Worm (Caenorhabditis elegans) whole organism, young adult: ENCODE results near the gene gcy-11.
A peak's percentile ranks its signal among the peaks of the same experiment; 100 is the strongest.

Experiments used
- B0336.3 ChIP-seq: fragments of 200-800 bp; sonication (Bioruptor generic); IDR thresholded peaks from 2 replicates; pipeline ENCODE4 v1.3.6; 2022; ENCODE audit warnings: missing genetic modification characterization, missing compliant biosample characterization
- F23B12.7 ChIP-seq: sonication (generic microtip); optimal IDR thresholded peaks from 2 replicates; lab custom pipeline; 2017; ENCODE audit warnings: missing genetic modification characterization, mild to moderate bottlenecking, missing compliant biosample characterization, antibody characterized with exemption, moderate library complexity; ENCODE audit not compliant: insufficient read depth
- K11D2.4 ChIP-seq: fragments of 200-800 bp; sonication (Bioruptor generic); IDR thresholded peaks from 2 replicates; pipeline ENCODE4 v1.3.6; 2022; ENCODE audit warnings: missing genetic modification reagents, missing genetic modification characterization, missing compliant biosample characterization
- K12H6.12 ChIP-seq: fragments of 200-800 bp; sonication (Bioruptor generic); optimal IDR thresholded peaks from 2 replicates; lab custom pipeline; 2018; ENCODE audit warnings: mild to moderate bottlenecking, missing genetic modification characterization, missing compliant biosample characterization
- ZK185.1 ChIP-seq: sonication (generic microtip); optimal IDR thresholded peaks from 2 replicates; lab custom pipeline; 2016; ENCODE audit warnings: mild to moderate bottlenecking, missing genetic modification characterization, missing compliant biosample characterization; ENCODE audit not compliant: poor library complexity, severe bottlenecking
- akir-1 ChIP-seq: fragments of 200-800 bp; sonication (Bioruptor generic); optimal IDR thresholded peaks from 2 replicates; lab custom pipeline; 2018; ENCODE audit warnings: mild to moderate bottlenecking, missing genetic modification characterization, moderate library complexity, missing compliant biosample characterization
- aptf-2 ChIP-seq: fragments of 200-800 bp; sonication (Bioruptor generic); conservative IDR thresholded peaks from 2 replicates; pipeline ENCODE4 v1.3.6; 2022; ENCODE audit warnings: missing genetic modification reagents, missing genetic modification characterization, missing compliant biosample characterization
- aptf-3 ChIP-seq: fragments of 200-800 bp; sonication (Bioruptor generic); IDR thresholded peaks from 2 replicates; pipeline ENCODE4 v1.3.6; 2022; ENCODE audit warnings: missing genetic modification characterization, missing compliant biosample characterization
- atf-7 ChIP-seq: sonication (generic microtip); optimal IDR thresholded peaks from 2 replicates; lab custom pipeline; 2017; ENCODE audit warnings: mild to moderate bottlenecking, missing genetic modification characterization, missing compliant biosample characterization
- attf-3 ChIP-seq: fragments of 200-800 bp; sonication (Bioruptor generic); conservative IDR thresholded peaks from 2 replicates; pipeline ENCODE4 v1.3.6; 2022; ENCODE audit warnings: missing genetic modification reagents, missing genetic modification characterization, missing compliant biosample characterization
- bed-1 ChIP-seq: fragments of 200-800 bp; sonication (Bioruptor generic); IDR thresholded peaks from 2 replicates; pipeline ENCODE4 v1.3.6; 2022; ENCODE audit warnings: missing genetic modification reagents, missing genetic modification characterization, missing compliant biosample characterization
- cebp-1 ChIP-seq, 2 experiments: fragments of 200-800 bp in 1 of 2; sonication (Bioruptor generic) in 1 of 2; sonication (generic microtip) in 1 of 2; IDR thresholded peaks in 1 of 2; optimal IDR thresholded peaks in 1 of 2; 2 replicates each; pipeline versions ENCODE4 v1.3.6 to Lab custom; 2017 to 2022; ENCODE audit warnings: missing compliant biosample characterization in 2 of 2, missing genetic modification characterization in 2 of 2, mild to moderate bottlenecking in 1 of 2, missing genetic modification reagents in 1 of 2, moderate library complexity in 1 of 2
- cebp-2 ChIP-seq: fragments of 200-800 bp; sonication (Bioruptor generic); IDR thresholded peaks from 2 replicates; pipeline ENCODE4 v1.3.6; 2022; ENCODE audit warnings: missing genetic modification characterization, missing compliant biosample characterization
- ceh-58 ChIP-seq: fragments of 200-800 bp; sonication (Bioruptor generic); IDR thresholded peaks from 2 replicates; pipeline ENCODE4 v1.3.6; 2022; ENCODE audit warnings: missing genetic modification characterization, missing compliant biosample characterization
- dox-1 ChIP-seq: fragments of 200-800 bp; sonication (Bioruptor generic); IDR thresholded peaks from 2 replicates; pipeline ENCODE4 v1.3.6; 2022; ENCODE audit warnings: missing genetic modification reagents, missing genetic modification characterization, missing compliant biosample characterization
- egrh-3 ChIP-seq: fragments of 200-800 bp; sonication (Bioruptor generic); IDR thresholded peaks from 2 replicates; pipeline ENCODE4 v1.3.6; 2022; ENCODE audit warnings: missing genetic modification reagents, missing genetic modification characterization, missing compliant biosample characterization
- him-1 ChIP-seq: sonication (generic microtip); optimal IDR thresholded peaks from 2 replicates; lab custom pipeline; 2016; ENCODE audit warnings: missing genotype, missing genetic modification reagents, missing genetic modification characterization, missing compliant biosample characterization
- hlh-26 ChIP-seq: fragments of 200-800 bp; sonication (Bioruptor generic); conservative IDR thresholded peaks from 2 replicates; pipeline ENCODE4 v1.3.6; 2022; ENCODE audit warnings: missing genetic modification reagents, missing genetic modification characterization, missing compliant biosample characterization
- hmg-20 ChIP-seq: fragments of 200-800 bp; sonication (Bioruptor generic); IDR thresholded peaks from 2 replicates; pipeline ENCODE4 v1.3.6; 2022; ENCODE audit warnings: missing genetic modification reagents, missing genetic modification characterization, missing compliant biosample characterization
- hrde-1 ChIP-seq: sonication (generic microtip); optimal IDR thresholded peaks from 2 replicates; lab custom pipeline; 2016; ENCODE audit warnings: missing genetic modification characterization, mild to moderate bottlenecking, missing compliant biosample characterization, moderate library complexity, missing genotype, missing genetic modification reagents, borderline replicate concordance
- madf-8 ChIP-seq: fragments of 200-800 bp; sonication (Bioruptor generic); conservative IDR thresholded peaks from 2 replicates; pipeline ENCODE4 v1.3.6; 2022; ENCODE audit warnings: missing genetic modification reagents, missing genetic modification characterization, missing compliant biosample characterization
- mel-28 ChIP-seq: sonication (generic microtip); optimal IDR thresholded peaks from 2 replicates; lab custom pipeline; 2016; ENCODE audit warnings: borderline replicate concordance, mild to moderate bottlenecking, missing genetic modification characterization, missing compliant biosample characterization
- nfyb-1 ChIP-seq: fragments of 200-800 bp; sonication (Bioruptor generic); IDR thresholded peaks from 2 replicates; pipeline ENCODE4 v1.3.6; 2022; ENCODE audit warnings: missing genetic modification reagents, missing genetic modification characterization, missing compliant biosample characterization
- nhr-80 ChIP-seq: sonication (generic microtip); optimal IDR thresholded peaks from 2 replicates; lab custom pipeline; 2016; ENCODE audit warnings: missing genetic modification characterization, missing compliant biosample characterization
- nhr-90 ChIP-seq: sonication (generic microtip); optimal IDR thresholded peaks from 2 replicates; lab custom pipeline; 2016; ENCODE audit warnings: missing genotype, mild to moderate bottlenecking, missing genetic modification characterization, missing compliant biosample characterization
- rec-8 ChIP-seq, 2 experiments: sonication (generic microtip); optimal IDR thresholded peaks; 2 replicates each; lab custom pipeline; 2016; ENCODE audit warnings: mild to moderate bottlenecking in 2 of 2, missing genetic modification characterization in 2 of 2, missing genetic modification reagents in 2 of 2, missing genotype in 2 of 2, missing biosample characterization in 1 of 2, missing compliant biosample characterization in 1 of 2, moderate library complexity in 1 of 2
- sdz-38 ChIP-seq: sonication (generic microtip); optimal IDR thresholded peaks from 2 replicates; lab custom pipeline; 2016; ENCODE audit warnings: missing genotype, missing genetic modification characterization, missing compliant biosample characterization
- snpc-1.3 ChIP-seq: sonication (generic microtip); optimal IDR thresholded peaks from 2 replicates; lab custom pipeline; 2017; ENCODE audit warnings: missing genetic modification characterization, mild to moderate bottlenecking, missing compliant biosample characterization, antibody characterized with exemption, moderate library complexity, missing genotype, missing genetic modification reagents; ENCODE audit not compliant: insufficient read depth
- sptf-2 ChIP-seq: fragments of 200-800 bp; sonication (Bioruptor generic); optimal IDR thresholded peaks from 2 replicates; lab custom pipeline; 2018; ENCODE audit warnings: mild to moderate bottlenecking, missing genetic modification characterization, missing compliant biosample characterization
- tbx-9 ChIP-seq: sonication (generic microtip); optimal IDR thresholded peaks from 2 replicates; lab custom pipeline; 2016; ENCODE audit warnings: borderline replicate concordance, missing genetic modification characterization, inconsistent platforms, missing compliant biosample characterization
- tlf-1 ChIP-seq: fragments of 200-800 bp; sonication (Bioruptor generic); optimal IDR thresholded peaks from 2 replicates; lab custom pipeline; 2018; ENCODE audit warnings: mild to moderate bottlenecking, missing genetic modification characterization, missing compliant biosample characterization
- zfh-2 ChIP-seq: fragments of 200-800 bp; sonication (Bioruptor generic); conservative IDR thresholded peaks from 2 replicates; pipeline ENCODE4 v1.3.6; 2022; ENCODE audit warnings: missing genetic modification reagents, missing genetic modification characterization, missing compliant biosample characterization
- ztf-18 ChIP-seq: sonication (generic microtip); optimal IDR thresholded peaks from 2 replicates; lab custom pipeline; 2016; ENCODE audit warnings: missing genotype, mild to moderate bottlenecking, missing genetic modification characterization, missing compliant biosample characterization

gcy-11 gene

DNA sequence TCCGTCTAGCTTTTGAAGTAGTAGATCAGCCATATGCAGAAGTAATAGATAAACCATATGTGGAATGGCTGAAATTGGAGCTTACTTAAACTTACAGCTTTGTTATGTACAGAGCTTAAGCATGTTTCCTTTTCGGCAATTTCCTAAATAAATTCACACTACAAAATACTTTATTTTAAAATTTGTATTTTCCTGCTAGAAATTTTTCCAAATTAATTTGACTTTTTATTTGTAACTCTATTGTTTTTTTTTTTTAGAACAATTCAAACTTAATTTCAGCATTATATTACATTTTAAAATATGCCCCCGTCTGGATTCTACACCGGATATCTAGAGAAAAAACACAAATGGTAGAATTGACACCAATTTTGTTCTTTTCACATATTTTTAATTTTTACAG lies 42.2 kb downstream of the gcy-11 start, which contains the start of gene F35B3.3:
TSS of gene F35B3.3 (plus strand) at position 301 of the 400 bp plus-strand sequence.
- no peak for TF ChIP-seq ZK185.1 (tag; lab: Kevin White, UChicago)
- no peak for TF ChIP-seq atf-7 (tag; lab: Kevin White, UChicago)
- no peak for TF ChIP-seq tlf-1 (GFP tag; lab: Kevin White, UChicago)
- TF ChIP-seq mel-28 (tag; lab: Kevin White, UChicago): no peak
- TF ChIP-seq cebp-2 (GFP tag; lab: Robert Waterston, UW): no peak
- no peak for TF ChIP-seq hmg-20 (GFP tag; lab: Robert Waterston, UW)
- no peak for TF ChIP-seq K11D2.4
- no peak for TF ChIP-seq snpc-1.3 (tag; lab: Kevin White, UChicago)

DNA sequence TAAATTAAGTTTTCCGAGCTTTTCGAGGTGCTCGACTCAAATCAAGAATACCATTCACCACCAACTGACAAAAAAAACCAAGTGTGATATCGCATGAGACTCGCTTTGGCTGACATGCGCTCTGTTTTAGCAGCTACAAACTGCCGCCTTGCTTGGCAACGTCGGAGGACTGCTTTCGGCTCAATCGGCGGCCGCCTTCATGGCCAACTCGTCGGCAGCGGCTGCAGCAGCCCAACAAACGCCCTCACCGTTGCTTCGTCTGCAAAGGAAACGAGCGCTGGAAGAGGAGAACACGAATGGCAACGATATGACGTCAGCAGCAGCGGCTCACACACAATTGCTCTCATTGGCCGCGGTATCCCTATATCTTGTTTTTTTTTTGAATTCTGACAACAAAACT lies 48.5 kb downstream of the gcy-11 start:
- TF ChIP-seq egrh-3 (GFP tag; lab: Robert Waterston, UW) (peak; percentile 75), zfh-2 (GFP tag; lab: Robert Waterston, UW) (peak; percentile 94), ztf-18 (tag; lab: Kevin White, UChicago) (no peak)

DNA sequence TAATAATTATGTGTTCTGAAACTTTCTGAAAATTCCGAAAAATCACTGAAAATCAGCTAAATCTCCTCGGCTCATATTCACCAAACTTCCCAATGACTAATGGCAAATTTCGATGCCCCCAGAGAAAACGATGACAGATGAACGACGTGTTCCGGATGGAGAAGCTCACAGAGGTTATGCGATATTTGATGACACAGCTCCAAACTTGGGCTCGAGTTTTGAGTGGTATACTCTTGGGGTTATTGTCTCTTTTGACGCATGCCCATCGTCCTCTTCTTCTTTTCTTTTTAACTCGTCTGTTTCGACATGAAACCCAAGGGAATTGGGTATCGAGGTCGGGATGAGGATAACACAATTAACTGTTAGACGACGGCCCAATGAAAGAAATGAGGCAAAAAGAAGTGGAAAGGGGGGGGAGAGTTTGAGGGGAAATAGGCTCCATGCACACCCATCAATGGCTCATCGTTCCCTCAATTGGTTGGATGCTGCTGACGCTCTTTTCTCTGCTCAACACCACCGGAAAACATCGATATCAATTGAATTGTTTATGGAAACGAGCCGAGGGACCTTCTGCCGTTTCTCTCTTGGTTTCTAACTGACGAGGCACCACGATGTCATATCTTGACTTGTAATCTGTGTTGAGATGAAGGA lies 51.8 kb downstream of the gcy-11 start:
- TF ChIP-seq zfh-2 (GFP tag; lab: Robert Waterston, UW): peak; percentile 38; the same call in 1 of the 2 replicates
- no peak for TF ChIP-seq bed-1 (GFP tag; lab: Robert Waterston, UW)
- peak; percentile 7 for TF ChIP-seq K12H6.12 (tag; lab: Kevin White, UChicago)

DNA sequence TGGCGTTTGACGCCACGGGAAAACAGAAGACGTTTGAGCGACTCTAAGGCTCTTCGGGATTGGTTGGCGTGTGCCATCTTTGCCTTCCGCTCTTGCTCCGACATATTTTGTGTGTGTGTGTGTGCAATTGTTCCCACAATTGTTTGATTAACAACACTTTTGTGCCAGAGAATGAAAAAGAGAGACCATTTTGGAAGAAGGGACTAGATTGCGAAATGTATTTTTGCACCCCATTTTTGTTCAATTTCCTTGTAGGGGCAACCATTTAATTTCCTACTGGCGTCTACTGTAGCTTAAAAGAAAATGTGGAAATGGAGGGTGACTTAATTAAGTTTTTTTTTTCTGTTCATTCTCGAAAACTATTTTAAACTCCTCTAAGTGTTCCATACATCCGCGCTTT lies 53.2 kb downstream of the gcy-11 start:
- TF ChIP-seq tbx-9 (tag; lab: Kevin White, UChicago) (no peak), ceh-58 (GFP tag; lab: Robert Waterston, UW) (no peak), cebp-1 (GFP tag; IDR thresholded peaks at IDR 0.05; lab: Robert Waterston, UW) (no peak), cebp-1 (tag; optimal IDR thresholded peaks at IDR 0.05; lab: Kevin White, UChicago) (peak; percentile 80)
- TF ChIP-seq, all 124 proteins: peak for 1

DNA sequence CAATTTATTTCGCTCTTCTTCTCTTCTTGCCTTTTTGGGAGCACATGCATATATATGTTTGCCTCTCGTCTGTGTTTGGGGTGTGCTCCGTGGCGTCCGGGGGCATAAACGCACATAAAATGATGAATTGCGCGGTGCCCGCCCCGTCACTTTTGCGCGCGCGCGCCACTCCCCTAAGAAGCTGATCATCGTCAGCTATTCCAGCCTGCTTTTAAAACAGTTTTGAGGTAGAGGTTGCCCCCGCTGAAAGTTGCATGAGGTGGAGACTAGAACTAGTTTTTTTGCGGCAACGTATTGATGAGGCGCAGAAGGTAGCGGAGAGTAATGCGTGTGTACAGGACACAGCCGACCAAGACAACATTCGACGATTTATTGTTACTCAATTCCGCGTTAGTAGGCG lies 55.7 kb downstream of the gcy-11 start:
- TF ChIP-seq B0336.3 (GFP tag; lab: Robert Waterston, UW) (no peak), zfh-2 (GFP tag; lab: Robert Waterston, UW) (peak; percentile 28; the same call in 1 of the 2 replicates), sptf-2 (GFP tag; lab: Kevin White, UChicago) (no peak), F23B12.7 (tag; lab: Kevin White, UChicago) (no peak)

DNA sequence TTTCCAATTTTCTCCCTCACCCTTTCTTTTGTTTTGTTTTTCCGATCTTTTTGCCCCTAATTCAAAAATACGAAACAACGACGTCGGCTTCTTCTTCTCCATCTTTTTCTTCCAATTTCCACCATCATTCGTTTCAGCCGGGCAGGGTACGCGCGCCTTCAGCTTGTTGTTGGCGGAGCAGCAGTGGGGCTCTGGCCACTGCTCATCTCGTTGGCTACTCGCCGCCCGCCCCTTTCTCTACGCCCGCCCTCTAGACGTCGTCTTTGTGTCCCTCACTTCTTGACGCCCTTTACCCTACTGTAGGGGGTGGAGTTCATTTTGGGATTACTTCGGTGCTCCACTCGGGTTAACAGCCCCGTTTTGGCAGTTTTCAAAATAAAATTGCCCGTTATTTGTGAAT lies 56.4 kb downstream of the gcy-11 start:
- TF ChIP-seq hrde-1 (no peak), rec-8 (tag; optimal IDR thresholded peaks at IDR 0.05; lab: Kevin White, UChicago) (no peak), egrh-3 (GFP tag; lab: Robert Waterston, UW) (peak; percentile 29; the same call in 1 of the 2 replicates), akir-1 (GFP tag; lab: Kevin White, UChicago) (no peak), hlh-26 (GFP tag; lab: Robert Waterston, UW) (no peak), attf-3 (GFP tag; lab: Robert Waterston, UW) (no peak), zfh-2 (GFP tag; lab: Robert Waterston, UW) (peak; percentile 86), madf-8 (GFP tag; lab: Robert Waterston, UW) (no peak), tbx-9 (tag; lab: Kevin White, UChicago) (no peak), K11D2.4 (no peak), aptf-2 (GFP tag; lab: Robert Waterston, UW) (no peak), aptf-3 (no peak), nhr-80 (no peak), nfyb-1 (GFP tag; lab: Robert Waterston, UW) (0 out of 2 replicates have a peak, but pooled peaks have one; percentile 8), him-1 (no peak), K12H6.12 (tag; lab: Kevin White, UChicago) (no peak), nhr-90 (tag; lab: Kevin White, UChicago) (no peak), sdz-38 (tag; lab: Kevin White, UChicago) (no peak), F23B12.7 (tag; lab: Kevin White, UChicago) (no peak), dox-1 (GFP tag; lab: Robert Waterston, UW) (peak; percentile 30; the same call in 1 of the 2 replicates)
